Fruit fly (Drosophila melanogaster) whole organism, embryonic: ENCODE data around the gene Invadolysin.
A peak's percentile ranks its signal among the peaks of the same experiment; 100 is the strongest.

Experiments
- Blimp-1 ChIP-seq: fragments of 200-800 bp; sonication (Bioruptor generic); optimal IDR thresholded peaks from 3 replicates; lab custom pipeline; 2018; ENCODE audit warnings: missing biosample characterization, missing genetic modification characterization, mild to moderate bottlenecking, moderate library complexity, missing genetic modification reagents
- Bteb2 ChIP-seq: fragments of 200-800 bp; sonication (Bioruptor generic); optimal IDR thresholded peaks from 2 replicates; lab custom pipeline; 2016; ENCODE audit warnings: missing biosample characterization, missing genetic modification characterization
- CG10274 ChIP-seq: fragments of 200-800 bp; sonication (Bioruptor generic); optimal IDR thresholded peaks from 3 replicates; lab custom pipeline; 2017; ENCODE audit warnings: missing biosample characterization, mild to moderate bottlenecking, missing genetic modification characterization
- CG12071 ChIP-seq: fragments of 200-800 bp; sonication (Bioruptor generic); optimal IDR thresholded peaks from 3 replicates; lab custom pipeline; 2018; ENCODE audit warnings: missing biosample characterization, mild to moderate bottlenecking, missing genetic modification characterization
- CG13287 ChIP-seq: fragments of 200-800 bp; sonication (Bioruptor generic); IDR thresholded peaks from 2 replicates; pipeline ENCODE4 v1.3.6; 2022; ENCODE audit warnings: missing biosample characterization, missing genetic modification characterization; ENCODE audit not compliant: partially characterized antibody
- CG1529 ChIP-seq: fragments of 200-800 bp; sonication (Bioruptor generic); optimal IDR thresholded peaks from 3 replicates; lab custom pipeline; 2018; ENCODE audit warnings: missing biosample characterization, missing genetic modification characterization
- CG16779 ChIP-seq: fragments of 200-800 bp; sonication (Bioruptor generic); IDR thresholded peaks from 2 replicates; pipeline ENCODE4 v1.3.6; 2022; ENCODE audit warnings: missing biosample characterization, missing genetic modification characterization
- CG17359 ChIP-seq: fragments of 200-800 bp; sonication (Bioruptor generic); optimal IDR thresholded peaks from 3 replicates; lab custom pipeline; 2018; ENCODE audit warnings: missing biosample characterization, mild to moderate bottlenecking, missing genetic modification characterization, moderate library complexity
- CG17829 ChIP-seq: fragments of 200-800 bp; optimal IDR thresholded peaks from 2 replicates; lab custom pipeline; 2019; ENCODE audit warnings: missing biosample characterization, mild to moderate bottlenecking, missing genetic modification characterization, moderate library complexity
- CG2116 ChIP-seq: fragments of 200-800 bp; sonication (Bioruptor generic); optimal IDR thresholded peaks from 3 replicates; lab custom pipeline; 2018; ENCODE audit warnings: missing biosample characterization, mild to moderate bottlenecking, missing genetic modification characterization
- CG3281 ChIP-seq: fragments of 200-800 bp; sonication (Bioruptor generic); optimal IDR thresholded peaks from 3 replicates; lab custom pipeline; 2017; ENCODE audit warnings: missing biosample characterization, mild to moderate bottlenecking, missing genetic modification characterization
- CG3407 ChIP-seq: fragments of 200-800 bp; sonication (Bioruptor generic); optimal IDR thresholded peaks from 2 replicates; lab custom pipeline; 2018; ENCODE audit warnings: missing biosample characterization, mild to moderate bottlenecking, missing genetic modification characterization
- CG3995 ChIP-seq: fragments of 200-800 bp; sonication (Bioruptor generic); optimal IDR thresholded peaks from 3 replicates; lab custom pipeline; 2016; ENCODE audit warnings: missing biosample characterization, missing genetic modification characterization
- CG6683 ChIP-seq: fragments of 200-800 bp; sonication (Bioruptor generic); optimal IDR thresholded peaks from 2 replicates; lab custom pipeline; 2017; ENCODE audit warnings: missing biosample characterization, mild to moderate bottlenecking, missing genetic modification characterization, missing genetic modification reagents
- CG6854 ChIP-seq: fragments of 200-800 bp; sonication (Bioruptor generic); optimal IDR thresholded peaks from 3 replicates; lab custom pipeline; 2017; ENCODE audit warnings: missing biosample characterization, mild to moderate bottlenecking, missing genetic modification characterization
- CG7839 ChIP-seq: fragments of 200-800 bp; sonication (Bioruptor generic); optimal IDR thresholded peaks from 3 replicates; lab custom pipeline; 2018; ENCODE audit warnings: missing biosample characterization, mild to moderate bottlenecking, missing genetic modification characterization, moderate library complexity
- CG8290 ChIP-seq, 3 experiments: fragments of 200-800 bp; sonication (Bioruptor generic); optimal IDR thresholded peaks; 2 replicates each; lab custom pipeline; 2016 to 2019; ENCODE audit warnings: missing biosample characterization in 3 of 3, missing genetic modification characterization in 3 of 3, mild to moderate bottlenecking in 2 of 3, moderate library complexity in 1 of 3
- CG8359 ChIP-seq: fragments of 200-800 bp; sonication (Bioruptor generic); optimal IDR thresholded peaks from 2 replicates; lab custom pipeline; 2017; ENCODE audit warnings: missing biosample characterization, mild to moderate bottlenecking, missing genetic modification characterization, borderline replicate concordance
- CG9727 ChIP-seq: fragments of 200-800 bp; sonication (Bioruptor generic); optimal IDR thresholded peaks from 3 replicates; lab custom pipeline; 2017; ENCODE audit warnings: missing biosample characterization, mild to moderate bottlenecking, missing genetic modification characterization
- Dbx ChIP-seq: fragments of 200-800 bp; sonication (Bioruptor generic); IDR thresholded peaks from 3 replicates; pipeline ENCODE4 v1.3.6; 2022; ENCODE audit warnings: missing biosample characterization, missing genetic modification characterization
- GATAe ChIP-seq: fragments of 200-800 bp; sonication (Bioruptor generic); conservative IDR thresholded peaks from 2 replicates; pipeline ENCODE4 v1.3.6; 2022; ENCODE audit warnings: missing biosample characterization, missing genetic modification characterization
- Gug ChIP-seq: fragments of 200-800 bp; sonication (Bioruptor generic); IDR thresholded peaks from 4 replicates; pipeline ENCODE4 v1.3.6; 2022; ENCODE audit warnings: missing biosample characterization, missing genetic modification characterization
- HmgZ ChIP-seq: fragments of 200-800 bp; sonication (Bioruptor generic); optimal IDR thresholded peaks from 2 replicates; lab custom pipeline; 2018; ENCODE audit warnings: missing biosample characterization, mild to moderate bottlenecking, missing genetic modification characterization
- Hmr ChIP-seq: fragments of 200-800 bp; sonication (Bioruptor generic); optimal IDR thresholded peaks from 3 replicates; lab custom pipeline; 2017; ENCODE audit warnings: mild to moderate bottlenecking, missing biosample characterization, missing genetic modification reagents, missing genetic modification characterization
- Hr51 ChIP-seq, 2 experiments: fragments of 200-800 bp; sonication (Bioruptor generic); optimal IDR thresholded peaks; 2 replicates in 1 of 2; 3 replicates in 1 of 2; lab custom pipeline; 2016 to 2018; ENCODE audit warnings: missing biosample characterization in 2 of 2, missing genetic modification characterization in 2 of 2, mild to moderate bottlenecking in 1 of 2, moderate library complexity in 1 of 2
- Hr78 ChIP-seq, 2 experiments: fragments of 200-800 bp in 1 of 2; fragments of >200 bp in 1 of 2; sonication (Bioruptor generic) in 1 of 2; optimal IDR thresholded peaks; 2 replicates each; lab custom pipeline; 2017 to 2019; ENCODE audit warnings: missing biosample characterization in 2 of 2, missing genetic modification characterization in 2 of 2, mild to moderate bottlenecking in 1 of 2, moderate library complexity in 1 of 2
- Lhr ChIP-seq: fragments of 200-800 bp; sonication (Bioruptor generic); optimal IDR thresholded peaks from 3 replicates; lab custom pipeline; 2017; ENCODE audit warnings: mild to moderate bottlenecking, missing biosample characterization, missing genetic modification reagents, missing genetic modification characterization
- MBD-R2 ChIP-seq: fragments of 200-800 bp; sonication (Bioruptor generic); IDR thresholded peaks from 2 replicates; pipeline ENCODE4 v1.3.6; 2022; ENCODE audit warnings: missing biosample characterization, missing genetic modification characterization
- Mad ChIP-seq: fragments of 200-800 bp; sonication (Bioruptor generic); optimal IDR thresholded peaks from 2 replicates; lab custom pipeline; 2016; ENCODE audit warnings: missing biosample characterization, missing genetic modification characterization
- Neu2 ChIP-seq: fragments of 200-800 bp; sonication (Bioruptor generic); optimal IDR thresholded peaks from 3 replicates; lab custom pipeline; 2016; ENCODE audit warnings: missing biosample characterization, missing genetic modification characterization, borderline replicate concordance
- Rfx ChIP-seq: fragments of 200-800 bp; sonication (Bioruptor generic); IDR thresholded peaks from 2 replicates; pipeline ENCODE4 v1.3.6; 2022; ENCODE audit warnings: missing biosample characterization, missing genetic modification characterization
- Sox102F ChIP-seq: fragments of 200-800 bp; sonication (Bioruptor generic); optimal IDR thresholded peaks from 2 replicates; lab custom pipeline; 2018; ENCODE audit warnings: missing biosample characterization, mild to moderate bottlenecking, missing genetic modification characterization, moderate library complexity
- ara ChIP-seq: fragments of 200-800 bp; sonication (Bioruptor generic); IDR thresholded peaks from 2 replicates; pipeline ENCODE4 v1.3.6; 2022; ENCODE audit warnings: missing biosample characterization, missing genetic modification characterization
- cas ChIP-seq: fragments of 200-800 bp; sonication (Bioruptor generic); IDR thresholded peaks from 2 replicates; pipeline ENCODE4 v1.3.6; 2022; ENCODE audit warnings: missing biosample characterization, missing genetic modification characterization
- cato ChIP-seq: fragments of 200-800 bp; sonication (Bioruptor generic); optimal IDR thresholded peaks from 2 replicates; lab custom pipeline; 2016; ENCODE audit warnings: missing biosample characterization, missing genetic modification characterization, borderline replicate concordance
- caup ChIP-seq: fragments of 200-800 bp; sonication (Bioruptor generic); optimal IDR thresholded peaks from 3 replicates; lab custom pipeline; 2017; ENCODE audit warnings: missing biosample characterization, mild to moderate bottlenecking, missing genetic modification characterization, moderate library complexity; ENCODE audit not compliant: severe bottlenecking
- dm ChIP-seq: fragments of 200-800 bp; sonication (Bioruptor generic); optimal IDR thresholded peaks from 3 replicates; lab custom pipeline; 2016; ENCODE audit warnings: missing biosample characterization, missing genetic modification characterization
- dmrt11E ChIP-seq: fragments of 200-800 bp; sonication (Bioruptor generic); optimal IDR thresholded peaks from 3 replicates; lab custom pipeline; 2018; ENCODE audit warnings: missing biosample characterization, mild to moderate bottlenecking, missing genetic modification characterization, moderate library complexity
- ewg ChIP-seq: fragments of 200-800 bp; sonication (Bioruptor generic); optimal IDR thresholded peaks from 3 replicates; lab custom pipeline; 2017; ENCODE audit warnings: mild to moderate bottlenecking, missing biosample characterization, missing genetic modification reagents, missing genetic modification characterization
- gcm2 ChIP-seq: fragments of 200-800 bp; sonication (Bioruptor generic); optimal IDR thresholded peaks from 2 replicates; lab custom pipeline; 2016; ENCODE audit warnings: missing biosample characterization, missing genetic modification characterization
- gfzf ChIP-seq: fragments of 200-800 bp; sonication (Bioruptor generic); optimal IDR thresholded peaks from 2 replicates; lab custom pipeline; 2016; ENCODE audit warnings: missing biosample characterization, mild to moderate bottlenecking, missing genetic modification characterization, moderate library complexity
- hth ChIP-seq: fragments of >200 bp; optimal IDR thresholded peaks from 2 replicates; lab custom pipeline; 2017; ENCODE audit warnings: inconsistent platforms
- jigr1 ChIP-seq: fragments of 200-800 bp; sonication (Bioruptor generic); IDR thresholded peaks from 3 replicates; pipeline ENCODE4 v1.3.6; 2022; ENCODE audit warnings: missing biosample characterization, missing genetic modification characterization
- knrl ChIP-seq: fragments of 200-800 bp; sonication (Bioruptor generic); IDR thresholded peaks from 3 replicates; pipeline ENCODE4 v1.3.6; 2022; ENCODE audit warnings: missing biosample characterization, missing genetic modification characterization; ENCODE audit not compliant: partially characterized antibody
- pb ChIP-seq: fragments of 200-800 bp; sonication (Bioruptor generic); optimal IDR thresholded peaks from 3 replicates; lab custom pipeline; 2016; ENCODE audit warnings: missing biosample characterization, missing genetic modification characterization
- sd ChIP-seq: fragments of 200-800 bp; sonication (Bioruptor generic); optimal IDR thresholded peaks from 3 replicates; lab custom pipeline; 2018; ENCODE audit warnings: missing biosample characterization, mild to moderate bottlenecking, missing genetic modification characterization, moderate library complexity
- sens-2 ChIP-seq: fragments of 200-800 bp; sonication (Bioruptor generic); IDR thresholded peaks from 2 replicates; pipeline ENCODE4 v1.3.6; 2022; ENCODE audit warnings: missing biosample characterization, missing genetic modification characterization
- slp2 ChIP-seq: fragments of 200-800 bp; sonication (Bioruptor generic); optimal IDR thresholded peaks from 2 replicates; lab custom pipeline; 2016; ENCODE audit warnings: missing biosample characterization, missing genetic modification characterization
- so ChIP-seq: fragments of 200-800 bp; sonication (Bioruptor generic); IDR thresholded peaks from 3 replicates; pipeline ENCODE4 v1.3.6; 2022; ENCODE audit warnings: missing biosample characterization, missing genetic modification characterization
- tx ChIP-seq: fragments of 200-800 bp; sonication (Bioruptor generic); optimal IDR thresholded peaks from 2 replicates; lab custom pipeline; 2016; ENCODE audit warnings: missing biosample characterization, missing genetic modification characterization

Invadolysin gene

dm6 chr3R:10203554-10203953 is 59.1 kb downstream of the Invadolysin start (continued):
- TF ChIP-seq sd (tag; lab: Kevin White, UChicago), result no peak
- no peak for TF ChIP-seq Hr78 (GFP tag; optimal IDR thresholded peaks at IDR 0.05; lab: Kevin White, UChicago)
- TF ChIP-seq ewg (GFP tag; lab: Kevin White, UChicago), result no peak
- no peak for TF ChIP-seq Bteb2
- TF ChIP-seq dm (GFP tag; lab: Kevin White, UChicago), result no peak
- TF ChIP-seq CG3281 (GFP tag; lab: Kevin White, UChicago), result no peak
- no peak for TF ChIP-seq hth (lab: Kevin White, UChicago)
- TF ChIP-seq gcm2 (GFP tag; lab: Kevin White, UChicago), result no peak
- no peak for TF ChIP-seq GATAe (GFP tag; lab: Robert Waterston, UW)
- peak; percentile 39 for TF ChIP-seq CG9727 (GFP tag; lab: Kevin White, UChicago)
- TF ChIP-seq slp2, result no peak
- no peak for TF ChIP-seq CG13287 (GFP tag; lab: Robert Waterston, UW)
- no peak; the same call in 2 of the 3 replicates for TF ChIP-seq Dbx
- TF ChIP-seq Hmr (GFP tag; lab: Kevin White, UChicago), result peak; percentile 15
- TF ChIP-seq CG17829 (tag; lab: Kevin White, UChicago), result peak; percentile 13
- peak; percentile 24 for TF ChIP-seq dmrt11E
- TF ChIP-seq caup (GFP tag; lab: Kevin White, UChicago), result peak; percentile 33
- TF ChIP-seq sens-2 (GFP tag; lab: Robert Waterston, UW), result no peak
- TF ChIP-seq jigr1 (GFP tag; lab: Robert Waterston, UW), result no peak
- no peak for TF ChIP-seq Gug
- no peak for TF ChIP-seq MBD-R2
- TF ChIP-seq Hr51 (GFP tag; optimal IDR thresholded peaks at IDR 0.05; lab: Kevin White, UChicago), result peak in 1 of 2 experiments; percentile 8
- TF ChIP-seq Neu2, result no peak
- peak; percentile 32 for TF ChIP-seq CG17359 (tag; lab: Kevin White, UChicago)
- peak; percentile 30 for TF ChIP-seq CG7839 (tag; lab: Kevin White, UChicago)
- no peak for TF ChIP-seq CG3407
- TF ChIP-seq Sox102F (GFP tag; lab: Kevin White, UChicago), result peak; percentile 10
- peak; percentile 26 for TF ChIP-seq pb (GFP tag; lab: Kevin White, UChicago)
- TF ChIP-seq CG6854 (GFP tag; lab: Kevin White, UChicago), result no peak
- peak; percentile 60 for TF ChIP-seq CG8359 (GFP tag; lab: Kevin White, UChicago)
- TF ChIP-seq CG6683 (GFP tag; lab: Kevin White, UChicago), result no peak
- no peak for TF ChIP-seq cato (GFP tag; lab: Kevin White, UChicago)
- no peak for TF ChIP-seq cas
- peak; percentile 33 for TF ChIP-seq CG12071
- no peak for TF ChIP-seq ara
- TF ChIP-seq HmgZ (tag; lab: Kevin White, UChicago), result no peak
- TF ChIP-seq Mad, result no peak
- peak; percentile 1 for TF ChIP-seq Lhr (GFP tag; lab: Kevin White, UChicago)
- TF ChIP-seq CG3995 (GFP tag; lab: Kevin White, UChicago), result no peak
- TF ChIP-seq so (GFP tag; lab: Robert Waterston, UW), result peak; percentile 73; the same call in 2 of the 3 replicates
- no peak for TF ChIP-seq CG16779
- no peak for TF ChIP-seq CG10274
- TF ChIP-seq tx (GFP tag; lab: Kevin White, UChicago), result no peak
- no peak for TF ChIP-seq CG2116 (GFP tag; lab: Kevin White, UChicago)
- TF ChIP-seq knrl (GFP tag; lab: Robert Waterston, UW), result peak; percentile 42; the same call in 1 of the 3 replicates
- TF ChIP-seq Rfx (GFP tag; lab: Robert Waterston, UW), result peak; percentile 56
- peak; percentile 37 for TF ChIP-seq Blimp-1
- TF ChIP-seq CG1529, result peak; percentile 6
- TF ChIP-seq CG8290 (GFP tag; optimal IDR thresholded peaks at IDR 0.05; lab: Kevin White, UChicago), result peak; percentile 14
- TF ChIP-seq CG8290 (tag; optimal IDR thresholded peaks at IDR 0.05; lab: Kevin White, UChicago), result peak in 1 of 2 experiments; percentile 26
- no peak for TF ChIP-seq gfzf
